Fruit fly (Drosophila melanogaster) whole organism, embryonic: Measurements from ENCODE around the gene CG45487.
"Not testable (repeated sequence)": the region's sequence is repeated elsewhere in the genome, so short reads cannot be mapped to it uniquely, and the experiment has no call there.

Experiments
- Abd-B ChIP-seq: fragments of 200-800 bp; sonication (Bioruptor generic); optimal IDR thresholded peaks from 2 replicates; lab custom pipeline; 2018; ENCODE audit warnings: missing biosample characterization, mild to moderate bottlenecking, missing genetic modification characterization, moderate library complexity
- Atf6 ChIP-seq: fragments of 200-800 bp; sonication (Bioruptor generic); IDR thresholded peaks from 2 replicates; pipeline ENCODE4 v1.3.6; 2022; ENCODE audit warnings: missing biosample characterization, missing genetic modification characterization
- CG10959 ChIP-seq: fragments of 200-800 bp; sonication (Bioruptor generic); IDR thresholded peaks from 2 replicates; pipeline ENCODE4 v1.3.6; 2022; ENCODE audit warnings: missing biosample characterization, missing genetic modification characterization
- CG11696 ChIP-seq: fragments of 200-800 bp; sonication (Bioruptor generic); IDR thresholded peaks from 2 replicates; pipeline ENCODE4 v1.3.6; 2022; ENCODE audit warnings: missing biosample characterization, missing genetic modification characterization
- CG13624 ChIP-seq: fragments of 200-800 bp; sonication (Bioruptor generic); optimal IDR thresholded peaks from 2 replicates; lab custom pipeline; 2016; ENCODE audit warnings: missing biosample characterization, missing genetic modification characterization
- CG14860 ChIP-seq: fragments of 200-800 bp; sonication (Bioruptor generic); IDR thresholded peaks from 3 replicates; pipeline ENCODE4 v1.3.6; 2022; ENCODE audit warnings: missing biosample characterization, missing genetic modification characterization; ENCODE audit not compliant: partially characterized antibody
- CG1602 ChIP-seq: fragments of 200-800 bp; sonication (Bioruptor generic); optimal IDR thresholded peaks from 3 replicates; lab custom pipeline; 2016; ENCODE audit warnings: missing biosample characterization, missing genetic modification characterization
- CG1647 ChIP-seq: fragments of 200-800 bp; sonication (Bioruptor generic); optimal IDR thresholded peaks from 3 replicates; lab custom pipeline; 2016; ENCODE audit warnings: missing biosample characterization, missing genetic modification characterization
- CG16813 ChIP-seq: fragments of 200-800 bp; sonication (Bioruptor generic); IDR thresholded peaks from 3 replicates; pipeline ENCODE4 v1.3.6; 2022; ENCODE audit warnings: missing biosample characterization, missing genetic modification characterization; ENCODE audit not compliant: partially characterized antibody
- CG2202 ChIP-seq: fragments of 200-800 bp; sonication (Bioruptor generic); optimal IDR thresholded peaks from 2 replicates; lab custom pipeline; 2018; ENCODE audit warnings: missing biosample characterization, mild to moderate bottlenecking, missing genetic modification characterization
- CG6683 ChIP-seq: fragments of 200-800 bp; sonication (Bioruptor generic); optimal IDR thresholded peaks from 2 replicates; lab custom pipeline; 2017; ENCODE audit warnings: missing biosample characterization, mild to moderate bottlenecking, missing genetic modification characterization, missing genetic modification reagents
- CG7372 ChIP-seq: fragments of 200-800 bp; sonication (Bioruptor generic); IDR thresholded peaks from 2 replicates; pipeline ENCODE4 v1.3.6; 2022; ENCODE audit warnings: missing biosample characterization, missing genetic modification characterization
- CG8924 ChIP-seq: fragments of 200-800 bp; optimal IDR thresholded peaks from 3 replicates; lab custom pipeline; 2019; ENCODE audit warnings: missing biosample characterization, mild to moderate bottlenecking, missing genetic modification characterization, moderate library complexity
- CG9876 ChIP-seq: fragments of 200-800 bp; sonication (Bioruptor generic); optimal IDR thresholded peaks from 2 replicates; lab custom pipeline; 2016; ENCODE audit warnings: missing biosample characterization, missing genetic modification characterization
- D19B ChIP-seq: fragments of 200-800 bp; sonication (Bioruptor generic); optimal IDR thresholded peaks from 2 replicates; lab custom pipeline; 2017; ENCODE audit warnings: missing biosample characterization, mild to moderate bottlenecking, missing genetic modification characterization
- Dll ChIP-seq: fragments of 200-800 bp; sonication (Bioruptor generic); IDR thresholded peaks from 4 replicates; pipeline ENCODE4 v1.3.6; 2022; ENCODE audit warnings: missing biosample characterization, missing genetic modification characterization; ENCODE audit not compliant: partially characterized antibody
- Ets65A ChIP-seq: fragments of 200-800 bp; sonication (Bioruptor generic); peaks from one replicate; lab custom pipeline; 2016; ENCODE audit warnings: missing biosample characterization, missing genetic modification characterization
- HHEX ChIP-seq: fragments of 200-800 bp; sonication (Bioruptor generic); optimal IDR thresholded peaks from 3 replicates; lab custom pipeline; 2017; ENCODE audit warnings: missing biosample characterization, mild to moderate bottlenecking, missing genetic modification characterization, missing genetic modification reagents
- HLH4C ChIP-seq: fragments of 200-800 bp; sonication (Bioruptor generic); IDR thresholded peaks from 3 replicates; pipeline ENCODE4 v1.3.6; 2022; ENCODE audit warnings: missing biosample characterization, missing genetic modification characterization; ENCODE audit not compliant: partially characterized antibody
- Kr ChIP-seq: fragments of 200-800 bp; sonication (Bioruptor generic); optimal IDR thresholded peaks from 2 replicates; lab custom pipeline; 2017; ENCODE audit warnings: missing biosample characterization, mild to moderate bottlenecking, missing genetic modification characterization
- MTF-1 ChIP-seq: fragments of 200-800 bp; sonication (Bioruptor generic); optimal IDR thresholded peaks from 2 replicates; lab custom pipeline; 2018; ENCODE audit warnings: missing biosample characterization, mild to moderate bottlenecking, missing genetic modification characterization, borderline replicate concordance
- Nf-YB ChIP-seq: fragments of 200-800 bp; sonication (Bioruptor generic); optimal IDR thresholded peaks from 3 replicates; lab custom pipeline; 2019; ENCODE audit warnings: missing biosample characterization, mild to moderate bottlenecking, missing genetic modification characterization, moderate library complexity
- Oli ChIP-seq: fragments of 200-800 bp; sonication (Bioruptor generic); optimal IDR thresholded peaks from 2 replicates; lab custom pipeline; 2018; ENCODE audit warnings: missing biosample characterization, mild to moderate bottlenecking, missing genetic modification characterization, moderate library complexity
- Xbp1 ChIP-seq: fragments of 200-800 bp; sonication (Bioruptor generic); optimal IDR thresholded peaks from 3 replicates; lab custom pipeline; 2016; ENCODE audit warnings: missing biosample characterization, mild to moderate bottlenecking, missing genetic modification characterization
- aop ChIP-seq: fragments of 200-800 bp; sonication (Bioruptor generic); IDR thresholded peaks from 2 replicates; pipeline ENCODE4 v1.3.6; 2022; ENCODE audit warnings: missing biosample characterization, missing genetic modification characterization
- cg ChIP-seq: fragments of 200-800 bp; sonication (Bioruptor generic); optimal IDR thresholded peaks from 3 replicates; lab custom pipeline; 2019; ENCODE audit warnings: missing biosample characterization, mild to moderate bottlenecking, missing genetic modification characterization, moderate library complexity
- chm ChIP-seq: fragments of 200-800 bp; sonication (Bioruptor generic); IDR thresholded peaks from 2 replicates; pipeline ENCODE4 v1.3.6; 2022; ENCODE audit warnings: missing biosample characterization, missing genetic modification characterization
- emc ChIP-seq: fragments of 200-800 bp; sonication (Bioruptor generic); optimal IDR thresholded peaks from 2 replicates; lab custom pipeline; 2016; ENCODE audit warnings: missing biosample characterization, missing genetic modification characterization
- eyg ChIP-seq: fragments of 200-800 bp; sonication (Bioruptor generic); optimal IDR thresholded peaks from 3 replicates; lab custom pipeline; 2016; ENCODE audit warnings: missing biosample characterization, missing genetic modification characterization
- gce ChIP-seq: fragments of 200-800 bp; sonication (Bioruptor generic); IDR thresholded peaks from 3 replicates; pipeline ENCODE4 v1.3.6; 2022; ENCODE audit warnings: missing biosample characterization, missing genetic modification characterization
- gro ChIP-seq: fragments of 200-800 bp; sonication (Bioruptor generic); optimal IDR thresholded peaks from 2 replicates; lab custom pipeline; 2016; ENCODE audit warnings: missing biosample characterization, missing genetic modification characterization
- otp ChIP-seq: fragments of 200-800 bp; sonication (Bioruptor generic); IDR thresholded peaks from 3 replicates; pipeline ENCODE4, ENCODE4 v1.3.6; 2022; ENCODE audit warnings: missing biosample characterization, missing genetic modification characterization
- unpg ChIP-seq: fragments of 200-800 bp; sonication (Bioruptor generic); optimal IDR thresholded peaks from 3 replicates; lab custom pipeline; 2018; ENCODE audit warnings: missing biosample characterization, mild to moderate bottlenecking, missing genetic modification characterization, moderate library complexity
- vnd ChIP-seq: fragments of 200-800 bp; sonication (Bioruptor generic); IDR thresholded peaks from 3 replicates; pipeline ENCODE4 v1.3.6; 2022; ENCODE audit warnings: missing biosample characterization, missing genetic modification characterization; ENCODE audit not compliant: partially characterized antibody
- zfh2 ChIP-seq: fragments of 200-800 bp; sonication (Bioruptor generic); optimal IDR thresholded peaks from 2 replicates; lab custom pipeline; 2016; ENCODE audit warnings: missing biosample characterization, missing genetic modification characterization

The CG45487 gene

dm6 chrX:19959353-19959969, 44.4 kb upstream of the CG45487 start, which contains the start of gene CG12655:
Gene CG12655, minus strand, starts transcription at chrX:19959403.
- TF ChIP-seq vnd (peak; percentile 24; the same call in 1 of the 3 replicates), CG1602 (GFP tag; lab: Kevin White, UChicago) (no peak), aop (GFP tag; lab: Robert Waterston, UW) (no peak), CG14860 (GFP tag; lab: Robert Waterston, UW) (peak; percentile 50; the same call in 2 of the 3 replicates), CG11696 (no peak), gro (GFP tag; lab: Kevin White, UChicago) (no peak), CG2202 (tag; lab: Kevin White, UChicago) (no peak), otp (GFP tag; lab: Robert Waterston, UW) (no peak), CG10959 (no peak), CG8924 (tag; lab: Kevin White, UChicago) (no peak), cg (GFP tag; lab: Kevin White, UChicago) (no peak), CG16813 (GFP tag; lab: Robert Waterston, UW) (peak; percentile 63), gce (no peak), CG13624 (GFP tag; lab: Kevin White, UChicago) (no peak), CG6683 (GFP tag; lab: Kevin White, UChicago) (no peak), unpg (GFP tag; lab: Kevin White, UChicago) (no peak), zfh2 (no peak), Atf6 (GFP tag; lab: Robert Waterston, UW) (no peak), CG9876 (no peak), HHEX (GFP tag; lab: Kevin White, UChicago) (no peak), D19B (GFP tag; lab: Kevin White, UChicago) (peak; percentile 45), Nf-YB (GFP tag; lab: Kevin White, UChicago) (no peak), HLH4C (GFP tag; lab: Robert Waterston, UW) (peak; percentile 72)

dm6 chrX:19958242-19958641, 43.2 kb upstream of the CG45487 start, which contains the start of gene CG43784:
Gene CG43784, minus strand, starts transcription at chrX:19958342.
- not testable (repeated sequence) for TF ChIP-seq Ets65A; CG1647 (GFP tag; lab: Kevin White, UChicago); Oli (tag; lab: Kevin White, UChicago)

DNA sequence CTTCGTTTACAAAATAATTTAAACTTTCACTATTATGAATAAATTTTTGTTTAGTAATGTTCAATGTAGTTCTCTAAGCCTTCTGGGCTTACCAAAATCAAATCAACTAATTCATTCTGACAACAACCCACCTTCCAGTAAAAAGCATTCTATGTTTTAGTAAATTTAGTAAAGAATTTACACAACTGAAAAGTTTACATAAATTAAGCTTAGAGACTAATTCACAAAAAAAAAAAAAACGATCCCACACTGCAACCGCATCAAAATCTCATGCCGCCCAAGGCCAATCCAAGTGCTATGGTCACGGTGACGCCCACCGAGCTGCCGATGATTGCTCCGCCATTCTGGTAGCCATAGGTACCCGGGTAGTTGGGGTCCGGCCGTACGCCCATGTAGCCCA, 38.4 kb upstream of the CG45487 start, which contains the start of gene CG45494:
Gene CG45494, minus strand, starts transcription at position 101 of the 400 bp plus-strand sequence.
- not testable (repeated sequence) for TF ChIP-seq emc; Abd-B (GFP tag; lab: Kevin White, UChicago); CG7372

DNA sequence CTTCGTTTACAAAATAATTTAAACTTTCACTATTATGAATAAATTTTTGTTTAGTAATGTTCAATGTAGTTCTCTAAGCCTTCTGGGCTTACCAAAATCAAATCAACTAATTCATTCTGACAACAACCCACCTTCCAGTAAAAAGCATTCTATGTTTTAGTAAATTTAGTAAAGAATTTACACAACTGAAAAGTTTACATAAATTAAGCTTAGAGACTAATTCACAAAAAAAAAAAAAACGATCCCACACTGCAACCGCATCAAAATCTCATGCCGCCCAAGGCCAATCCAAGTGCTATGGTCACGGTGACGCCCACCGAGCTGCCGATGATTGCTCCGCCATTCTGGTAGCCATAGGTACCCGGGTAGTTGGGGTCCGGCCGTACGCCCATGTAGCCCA, 33.7 kb upstream of the CG45487 start, which contains the start of gene CG45493:
Gene CG45493, minus strand, starts transcription at position 101 of the 400 bp plus-strand sequence.
- TF ChIP-seq eyg; Xbp1 (GFP tag; lab: Kevin White, UChicago); Kr (GFP tag; lab: Kevin White, UChicago): not testable (repeated sequence)

dm6 chrX:19944047-19944446, 29.0 kb upstream of the CG45487 start, which contains the start of gene CG45492:
Gene CG45492, minus strand, starts transcription at chrX:19944147.
- not testable (repeated sequence) for TF ChIP-seq chm (GFP tag; lab: Robert Waterston, UW); MTF-1 (GFP tag; lab: Kevin White, UChicago); Dll (GFP tag; lab: Robert Waterston, UW)
